Fruit fly (Drosophila melanogaster) whole organism, embryonic: ENCODE data around the gene CecB.

Experiments
- Ada2b ChIP-seq: fragments of 200-800 bp; sonication (Bioruptor generic); IDR thresholded peaks from 2 replicates; pipeline ENCODE4 v1.3.6; 2022; ENCODE audit warnings: missing biosample characterization, missing genetic modification characterization
- Antp ChIP-seq: fragments of 200-800 bp; sonication (Bioruptor generic); optimal IDR thresholded peaks from 3 replicates; lab custom pipeline; 2016; ENCODE audit warnings: missing biosample characterization, missing genetic modification characterization
- Atf3 ChIP-seq: fragments of 200-800 bp; sonication (Bioruptor generic); optimal IDR thresholded peaks from 3 replicates; lab custom pipeline; 2016; ENCODE audit warnings: missing biosample characterization, missing genetic modification characterization
- BtbVII ChIP-seq: fragments of 200-800 bp; sonication (Bioruptor generic); optimal IDR thresholded peaks from 3 replicates; lab custom pipeline; 2017; ENCODE audit warnings: missing biosample characterization, mild to moderate bottlenecking, missing genetic modification characterization
- CG11560 ChIP-seq: fragments of 200-800 bp; sonication (Bioruptor generic); IDR thresholded peaks from 3 replicates; pipeline ENCODE4 v1.3.6; 2022; ENCODE audit warnings: missing biosample characterization, missing genetic modification characterization
- CG11723 ChIP-seq: fragments of 200-800 bp; sonication (Bioruptor generic); optimal IDR thresholded peaks from 2 replicates; lab custom pipeline; 2017; ENCODE audit warnings: missing biosample characterization, mild to moderate bottlenecking, missing genetic modification characterization
- CG12071 ChIP-seq: fragments of 200-800 bp; sonication (Bioruptor generic); optimal IDR thresholded peaks from 3 replicates; lab custom pipeline; 2018; ENCODE audit warnings: missing biosample characterization, mild to moderate bottlenecking, missing genetic modification characterization
- CG12236 ChIP-seq: fragments of 200-800 bp; sonication (Bioruptor generic); optimal IDR thresholded peaks from 2 replicates; lab custom pipeline; 2016; ENCODE audit warnings: missing biosample characterization, missing genetic modification characterization
- CG15269 ChIP-seq: fragments of 200-800 bp; sonication (Bioruptor generic); optimal IDR thresholded peaks from 2 replicates; lab custom pipeline; 2018; ENCODE audit warnings: missing biosample characterization, mild to moderate bottlenecking, missing genetic modification characterization, moderate library complexity
- CG17359 ChIP-seq: fragments of 200-800 bp; sonication (Bioruptor generic); optimal IDR thresholded peaks from 3 replicates; lab custom pipeline; 2018; ENCODE audit warnings: missing biosample characterization, mild to moderate bottlenecking, missing genetic modification characterization, moderate library complexity
- CG2116 ChIP-seq: fragments of 200-800 bp; sonication (Bioruptor generic); optimal IDR thresholded peaks from 3 replicates; lab custom pipeline; 2018; ENCODE audit warnings: missing biosample characterization, mild to moderate bottlenecking, missing genetic modification characterization
- CG2202 ChIP-seq: fragments of 200-800 bp; sonication (Bioruptor generic); optimal IDR thresholded peaks from 2 replicates; lab custom pipeline; 2018; ENCODE audit warnings: missing biosample characterization, mild to moderate bottlenecking, missing genetic modification characterization
- CG31388 ChIP-seq: fragments of 200-800 bp; sonication (Bioruptor generic); optimal IDR thresholded peaks from 2 replicates; lab custom pipeline; 2016; ENCODE audit warnings: missing biosample characterization, missing genetic modification characterization
- CG3281 ChIP-seq: fragments of 200-800 bp; sonication (Bioruptor generic); optimal IDR thresholded peaks from 3 replicates; lab custom pipeline; 2017; ENCODE audit warnings: missing biosample characterization, mild to moderate bottlenecking, missing genetic modification characterization
- CG33557 ChIP-seq: fragments of 200-800 bp; sonication (Bioruptor generic); optimal IDR thresholded peaks from 2 replicates; lab custom pipeline; 2019; ENCODE audit warnings: missing biosample characterization, mild to moderate bottlenecking, missing genetic modification characterization, moderate library complexity
- CG34422 ChIP-seq: fragments of 200-800 bp; sonication (Bioruptor generic); IDR thresholded peaks from 3 replicates; pipeline ENCODE4 v1.3.6; 2022; ENCODE audit warnings: missing biosample characterization, missing genetic modification characterization
- CG4328 ChIP-seq: fragments of 200-800 bp; sonication (Bioruptor generic); optimal IDR thresholded peaks from 3 replicates; lab custom pipeline; 2017; ENCODE audit warnings: missing biosample characterization, missing genetic modification reagents, missing genetic modification characterization
- CG4404 ChIP-seq: fragments of 200-800 bp; sonication (Bioruptor generic); IDR thresholded peaks from 2 replicates; pipeline ENCODE4 v1.3.6; 2022; ENCODE audit warnings: missing biosample characterization, missing genetic modification characterization
- CG7556 ChIP-seq: fragments of 200-800 bp; sonication (Bioruptor generic); optimal IDR thresholded peaks from 2 replicates; lab custom pipeline; 2017; ENCODE audit warnings: missing biosample characterization, mild to moderate bottlenecking, missing genetic modification characterization
- CG7786 ChIP-seq: fragments of 200-800 bp; sonication (Bioruptor generic); optimal IDR thresholded peaks from 2 replicates; lab custom pipeline; 2016; ENCODE audit warnings: missing biosample characterization, missing genetic modification characterization
- CG8290 ChIP-seq, 3 experiments: fragments of 200-800 bp; sonication (Bioruptor generic); optimal IDR thresholded peaks; 2 replicates each; lab custom pipeline; 2016 to 2019; ENCODE audit warnings: missing biosample characterization in 3 of 3, missing genetic modification characterization in 3 of 3, mild to moderate bottlenecking in 2 of 3, moderate library complexity in 1 of 3
- CG8359 ChIP-seq: fragments of 200-800 bp; sonication (Bioruptor generic); optimal IDR thresholded peaks from 2 replicates; lab custom pipeline; 2017; ENCODE audit warnings: missing biosample characterization, mild to moderate bottlenecking, missing genetic modification characterization, borderline replicate concordance
- CG8478 ChIP-seq: fragments of >200 bp; optimal IDR thresholded peaks from 2 replicates; lab custom pipeline; 2018
- CG8765 ChIP-seq: fragments of 200-800 bp; sonication (Bioruptor generic); IDR thresholded peaks from 2 replicates; pipeline ENCODE4 v1.3.6; 2022; ENCODE audit warnings: missing biosample characterization, missing genetic modification characterization
- CG9609 ChIP-seq: fragments of 200-800 bp; sonication (Bioruptor generic); optimal IDR thresholded peaks from 3 replicates; lab custom pipeline; 2016; ENCODE audit warnings: missing biosample characterization, missing genetic modification characterization
- Dll ChIP-seq: fragments of 200-800 bp; sonication (Bioruptor generic); IDR thresholded peaks from 4 replicates; pipeline ENCODE4 v1.3.6; 2022; ENCODE audit warnings: missing biosample characterization, missing genetic modification characterization; ENCODE audit not compliant: partially characterized antibody
- Drgx ChIP-seq: fragments of 200-800 bp; sonication (Bioruptor generic); IDR thresholded peaks from 2 replicates; pipeline ENCODE4 v1.3.6; 2022; ENCODE audit warnings: missing biosample characterization, missing genetic modification characterization
- Ets97D ChIP-seq: fragments of 200-800 bp; sonication (Bioruptor generic); optimal IDR thresholded peaks from 3 replicates; lab custom pipeline; 2016; ENCODE audit warnings: missing biosample characterization, missing genetic modification characterization
- H2.0 ChIP-seq: fragments of 200-800 bp; sonication (Bioruptor generic); IDR thresholded peaks from 2 replicates; pipeline ENCODE4 v1.3.6; 2022; ENCODE audit warnings: missing biosample characterization, missing genetic modification characterization
- MBD-R2 ChIP-seq: fragments of 200-800 bp; sonication (Bioruptor generic); IDR thresholded peaks from 2 replicates; pipeline ENCODE4 v1.3.6; 2022; ENCODE audit warnings: missing biosample characterization, missing genetic modification characterization
- Meics ChIP-seq: fragments of 200-800 bp; sonication (Bioruptor generic); optimal IDR thresholded peaks from 2 replicates; lab custom pipeline; 2017; ENCODE audit warnings: missing biosample characterization, mild to moderate bottlenecking, missing genetic modification characterization
- Nf-YB ChIP-seq: fragments of 200-800 bp; sonication (Bioruptor generic); optimal IDR thresholded peaks from 3 replicates; lab custom pipeline; 2019; ENCODE audit warnings: missing biosample characterization, mild to moderate bottlenecking, missing genetic modification characterization, moderate library complexity
- Oaz ChIP-seq: fragments of 200-800 bp; sonication (Bioruptor generic); IDR thresholded peaks from 2 replicates; pipeline ENCODE4 v1.3.6; 2022; ENCODE audit warnings: missing biosample characterization, missing genetic modification characterization
- Sox102F ChIP-seq: fragments of 200-800 bp; sonication (Bioruptor generic); optimal IDR thresholded peaks from 2 replicates; lab custom pipeline; 2018; ENCODE audit warnings: missing biosample characterization, mild to moderate bottlenecking, missing genetic modification characterization, moderate library complexity
- Trl ChIP-seq, 3 experiments: fragments of >200 bp in 2 of 3; fragments of 200-800 bp in 1 of 3; sonication (Bioruptor generic) in 1 of 3; optimal IDR thresholded peaks; 2 replicates in 1 of 3; 3 replicates in 2 of 3; lab custom pipeline; 2016 to 2017; ENCODE audit warnings: missing biosample characterization in 1 of 3, missing genetic modification characterization in 1 of 3
- ash1 ChIP-seq: fragments of 200-800 bp; sonication (Bioruptor generic); optimal IDR thresholded peaks from 2 replicates; lab custom pipeline; 2018; ENCODE audit warnings: missing biosample characterization, mild to moderate bottlenecking, missing genetic modification characterization
- ci ChIP-seq: fragments of 200-800 bp; sonication (Bioruptor generic); IDR thresholded peaks from 3 replicates; pipeline ENCODE4 v1.3.6; 2022; ENCODE audit warnings: missing biosample characterization, missing genetic modification characterization
- corto ChIP-seq: fragments of 200-800 bp; sonication (Bioruptor generic); optimal IDR thresholded peaks from 2 replicates; lab custom pipeline; 2016; ENCODE audit warnings: missing biosample characterization, mild to moderate bottlenecking, missing genetic modification characterization, moderate library complexity
- cwo ChIP-seq: fragments of 200-800 bp; sonication (Bioruptor generic); optimal IDR thresholded peaks from 3 replicates; lab custom pipeline; 2017; ENCODE audit warnings: missing biosample characterization, missing genetic modification characterization, mild to moderate bottlenecking, moderate library complexity, missing genetic modification reagents
- disco-r ChIP-seq: fragments of 200-800 bp; sonication (Bioruptor generic); optimal IDR thresholded peaks from 2 replicates; lab custom pipeline; 2016; ENCODE audit warnings: missing biosample characterization, missing genetic modification characterization
- eve ChIP-seq, 2 experiments: fragments of >200 bp; optimal IDR thresholded peaks; 2 replicates each; lab custom pipeline; 2017; ENCODE audit warnings: missing biosample characterization in 2 of 2, missing genetic modification characterization in 2 of 2
- exex ChIP-seq: fragments of 200-800 bp; sonication (Bioruptor generic); optimal IDR thresholded peaks from 4 replicates; lab custom pipeline; 2018; ENCODE audit warnings: missing biosample characterization, mild to moderate bottlenecking, missing genetic modification characterization, moderate library complexity
- eyg ChIP-seq: fragments of 200-800 bp; sonication (Bioruptor generic); optimal IDR thresholded peaks from 3 replicates; lab custom pipeline; 2016; ENCODE audit warnings: missing biosample characterization, missing genetic modification characterization
- odd ChIP-seq: fragments of 200-800 bp; sonication (Bioruptor generic); optimal IDR thresholded peaks from 2 replicates; lab custom pipeline; 2017; ENCODE audit warnings: missing biosample characterization, mild to moderate bottlenecking, missing genetic modification characterization
- pfk ChIP-seq: fragments of 200-800 bp; sonication (Bioruptor generic); optimal IDR thresholded peaks from 2 replicates; lab custom pipeline; 2018; ENCODE audit warnings: missing biosample characterization, mild to moderate bottlenecking, missing genetic modification characterization, moderate library complexity
- pnt ChIP-seq: fragments of 200-800 bp; sonication (Bioruptor generic); optimal IDR thresholded peaks from 3 replicates; lab custom pipeline; 2016; ENCODE audit warnings: missing biosample characterization, missing genetic modification characterization
- scrt ChIP-seq: fragments of 200-800 bp; sonication (Bioruptor generic); optimal IDR thresholded peaks from 2 replicates; lab custom pipeline; 2018; ENCODE audit warnings: missing biosample characterization, mild to moderate bottlenecking, missing genetic modification characterization, moderate library complexity
- sd ChIP-seq: fragments of 200-800 bp; sonication (Bioruptor generic); optimal IDR thresholded peaks from 3 replicates; lab custom pipeline; 2018; ENCODE audit warnings: missing biosample characterization, mild to moderate bottlenecking, missing genetic modification characterization, moderate library complexity
- slou ChIP-seq: fragments of 200-800 bp; sonication (Bioruptor generic); optimal IDR thresholded peaks from 3 replicates; lab custom pipeline; 2016; ENCODE audit warnings: missing biosample characterization, missing genetic modification characterization
- sr ChIP-seq: fragments of 200-800 bp; sonication (Bioruptor generic); IDR thresholded peaks from 3 replicates; pipeline ENCODE4 v1.3.6; 2022; ENCODE audit warnings: missing biosample characterization, missing genetic modification characterization
- unpg ChIP-seq: fragments of 200-800 bp; sonication (Bioruptor generic); optimal IDR thresholded peaks from 3 replicates; lab custom pipeline; 2018; ENCODE audit warnings: missing biosample characterization, mild to moderate bottlenecking, missing genetic modification characterization, moderate library complexity

The CecB gene

dm6 chr3R:30222236-30222635 is 8.6 kb upstream of the CecB start (continued):
- TF ChIP-seq CG4404 (GFP tag; lab: Robert Waterston, UW) (peak; percentile 41; the same call in 1 of the 2 replicates), pnt (no peak), disco-r (GFP tag; lab: Kevin White, UChicago) (no peak), cwo (GFP tag; lab: Kevin White, UChicago) (no peak), CG7786 (GFP tag; lab: Kevin White, UChicago) (no peak), H2.0 (GFP tag; lab: Robert Waterston, UW) (no peak), CG3281 (GFP tag; lab: Kevin White, UChicago) (no peak), Atf3 (GFP tag; lab: Kevin White, UChicago) (no peak), ci (GFP tag; lab: Robert Waterston, UW) (peak; percentile 60; the same call in 1 of the 3 replicates), unpg (GFP tag; lab: Kevin White, UChicago) (peak; percentile 41), Drgx (GFP tag; lab: Robert Waterston, UW) (no peak), CG12071 (GFP tag; lab: Kevin White, UChicago) (no peak), CG11723 (no peak), CG8290 (GFP tag; optimal IDR thresholded peaks at IDR 0.05; lab: Kevin White, UChicago) (no peak), CG8290 (tag; optimal IDR thresholded peaks at IDR 0.05; lab: Kevin White, UChicago) (no peak), sr (GFP tag; lab: Robert Waterston, UW) (no peak), CG8359 (no peak), CG8478 (no peak), Dll (no peak), CG11560 (tag; lab: Robert Waterston, UW) (no peak), ash1 (GFP tag; lab: Kevin White, UChicago) (no peak), exex (tag; lab: Kevin White, UChicago) (no peak), CG15269 (tag; lab: Kevin White, UChicago) (peak; percentile 25), MBD-R2 (GFP tag; lab: Robert Waterston, UW) (no peak), CG2202 (tag; lab: Kevin White, UChicago) (no peak), slou (no peak), eyg (GFP tag; lab: Kevin White, UChicago) (no peak), CG8765 (GFP tag; lab: Robert Waterston, UW) (no peak), eve (GFP tag; optimal IDR thresholded peaks at IDR 0.05; lab: Kevin White, UChicago) (peak in 1 of 2 experiments; percentile 6), CG7556 (GFP tag; lab: Kevin White, UChicago) (peak; percentile 19), pfk (GFP tag; lab: Kevin White, UChicago) (no peak), Sox102F (GFP tag; lab: Kevin White, UChicago) (peak; percentile 35), CG12236 (GFP tag; lab: Kevin White, UChicago) (no peak), scrt (GFP tag; lab: Kevin White, UChicago) (no peak), Nf-YB (GFP tag; lab: Kevin White, UChicago) (no peak), Ada2b (GFP tag; lab: Robert Waterston, UW) (no peak), CG9609 (GFP tag; lab: Kevin White, UChicago) (no peak), Oaz (GFP tag; lab: Robert Waterston, UW) (no peak), Antp (GFP tag; lab: Kevin White, UChicago) (no peak), Ets97D (GFP tag; lab: Kevin White, UChicago) (no peak), BtbVII (no peak), Trl (optimal IDR thresholded peaks at IDR 0.05; lab: Kevin White, UChicago) (no peak), Trl (GFP tag; optimal IDR thresholded peaks at IDR 0.05; lab: Kevin White, UChicago) (no peak), CG33557 (GFP tag; lab: Kevin White, UChicago) (no peak), sd (tag; lab: Kevin White, UChicago) (no peak), CG4328 (no peak), Meics (no peak), CG31388 (GFP tag; lab: Kevin White, UChicago) (no peak), corto (GFP tag; lab: Kevin White, UChicago) (no peak), CG2116 (no peak), odd (GFP tag; lab: Kevin White, UChicago) (no peak), CG17359 (tag; lab: Kevin White, UChicago) (no peak), CG34422 (no peak)
